Worm (Caenorhabditis elegans) whole organism, L1 larva: ENCODE results near the gene T03E6.8.

ENCODE experiments used
- C34B4.2 ChIP-seq: sonication (generic microtip); optimal IDR thresholded peaks from 2 replicates; lab custom pipeline; 2017; ENCODE audit warnings: mild to moderate bottlenecking, missing genetic modification characterization, missing compliant biosample characterization
- ceh-8 ChIP-seq: fragments of 200-800 bp; sonication (Bioruptor generic); optimal IDR thresholded peaks from 2 replicates; lab custom pipeline; 2018; ENCODE audit warnings: mild to moderate bottlenecking, missing genetic modification characterization, moderate library complexity, missing compliant biosample characterization
- ceh-82 ChIP-seq, 3 experiments: fragments of 150-350 bp in 1 of 3; sonication (generic microtip) in 2 of 3; optimal IDR thresholded peaks; 2 replicates each; lab custom pipeline; 2014 to 2017; ENCODE audit warnings: missing biosample characterization in 3 of 3, missing genetic modification characterization in 3 of 3
- dpl-1 ChIP-seq, 3 experiments: fragments of 150-350 bp in 2 of 3; sonication (generic microtip) in 1 of 3; optimal IDR thresholded peaks; 2 replicates each; lab custom pipeline; 2014 to 2017; ENCODE audit warnings: missing biosample characterization in 3 of 3, missing genetic modification characterization in 3 of 3, missing genetic modification reagents in 3 of 3
- egl-27 ChIP-seq, 2 experiments: fragments of 150-350 bp in 1 of 2; sonication (generic microtip); optimal IDR thresholded peaks; 3 replicates each; lab custom pipeline; 2017 to 2018; ENCODE audit warnings: missing biosample characterization in 2 of 2, missing genetic modification characterization in 2 of 2, missing genetic modification reagents in 2 of 2
- hlh-17 ChIP-seq: fragments of 200-800 bp; sonication (Bioruptor generic); optimal IDR thresholded peaks from 2 replicates; lab custom pipeline; 2018; ENCODE audit warnings: missing genetic modification characterization, mild to moderate bottlenecking, missing compliant biosample characterization, moderate library complexity, borderline replicate concordance
- lin-13 ChIP-seq: fragments of 150-350 bp; optimal IDR thresholded peaks from 2 replicates; lab custom pipeline; 2014; ENCODE audit warnings: missing biosample characterization, missing genetic modification reagents, missing genetic modification characterization
- nhr-76 ChIP-seq: sonication (generic microtip); optimal IDR thresholded peaks from 2 replicates; lab custom pipeline; 2017; ENCODE audit warnings: missing biosample characterization, missing genetic modification characterization
- snpc-4 ChIP-seq: fragments of 150-350 bp; optimal IDR thresholded peaks from 2 replicates; lab custom pipeline; 2014; ENCODE audit warnings: missing biosample characterization, missing genetic modification characterization
- tlp-1 ChIP-seq: fragments of 150-350 bp; optimal IDR thresholded peaks from 2 replicates; lab custom pipeline; 2014; ENCODE audit warnings: missing biosample characterization, missing genetic modification characterization
- unc-62 ChIP-seq: fragments of 150-350 bp; optimal IDR thresholded peaks from 2 replicates; lab custom pipeline; 2014; ENCODE audit warnings: missing biosample characterization, missing genetic modification reagents, missing genetic modification characterization
- ztf-11 ChIP-seq, 2 experiments: sonication (generic microtip); optimal IDR thresholded peaks; 2 replicates each; lab custom pipeline; 2016 to 2017; ENCODE audit warnings: missing genetic modification characterization in 2 of 2, missing biosample characterization in 1 of 2, missing compliant biosample characterization in 1 of 2

ce11 chrV:16589488-16589887 is 13.5 kb downstream of the T03E6.8 start:
- TF ChIP-seq C34B4.2 (tag; lab: Kevin White, UChicago) = no peak
- no peak for TF ChIP-seq ztf-11 (tag; optimal IDR thresholded peaks at IDR 0.05; lab: Kevin White, UChicago)
- TF ChIP-seq egl-27 (tag; optimal IDR thresholded peaks at IDR 0.05; lab: Kevin White, UChicago) = no peak
- peak; percentile 6 for TF ChIP-seq snpc-4 (tag; lab: Kevin White, UChicago)
- TF ChIP-seq ceh-82 (tag; optimal IDR thresholded peaks at IDR 0.05; lab: Kevin White, UChicago) = no peak
- no peak for TF ChIP-seq nhr-76
- no peak for TF ChIP-seq ceh-8 (GFP tag; lab: Kevin White, UChicago)
- TF ChIP-seq tlp-1 (tag; lab: Kevin White, UChicago) = no peak
- TF ChIP-seq unc-62 (GFP tag; lab: Kevin White, UChicago) = no peak
- TF ChIP-seq hlh-17 (GFP tag; lab: Kevin White, UChicago) = no peak
- no peak for TF ChIP-seq lin-13 (GFP tag; lab: Kevin White, UChicago)
- TF ChIP-seq dpl-1 (GFP tag; optimal IDR thresholded peaks at IDR 0.05; lab: Kevin White, UChicago) = no peak
